Worm (Caenorhabditis elegans): ENCODE measurements around the gene C14C10.1.
A peak's percentile ranks its signal among the peaks of the same experiment; 100 is the strongest.

The C14C10.1 gene

DNA sequence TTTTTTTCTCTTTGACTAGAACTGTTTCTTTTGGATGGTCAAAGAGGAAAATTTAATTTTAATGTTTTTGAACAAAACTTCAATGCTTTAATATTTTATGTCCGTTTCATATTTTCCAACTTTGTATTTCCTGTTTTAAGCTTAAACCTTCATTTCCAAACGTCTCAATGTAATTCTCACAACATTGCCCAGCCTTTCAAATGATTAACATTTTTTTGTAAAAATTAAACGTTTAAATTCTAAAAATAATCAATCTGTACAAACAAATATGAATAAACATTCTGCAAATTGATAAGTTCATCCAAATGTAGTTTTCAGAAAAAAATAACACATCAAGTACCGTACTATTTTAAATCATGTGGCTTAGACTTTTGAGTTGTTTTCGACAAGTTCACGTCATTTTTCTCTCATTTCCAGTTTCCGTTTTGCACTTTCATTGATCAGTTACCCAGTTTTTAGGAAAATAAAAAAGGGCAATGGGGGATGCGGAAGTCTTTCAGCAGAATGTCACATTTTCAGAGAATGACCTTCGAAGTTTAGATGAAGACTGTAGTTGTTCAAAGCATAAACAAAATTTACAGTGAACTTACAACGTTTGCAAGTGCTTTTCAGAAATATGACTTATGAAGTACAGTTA, 45.3 kb upstream of the C14C10.1 start (continued):
- no peak for TF ChIP-seq jun-1 (tag; optimal IDR thresholded peaks at IDR 0.05)
- no peak for TF ChIP-seq lin-29 (GFP tag; IDR thresholded peaks at IDR 0.05)
- no peak for TF ChIP-seq unc-39 (tag; optimal IDR thresholded peaks at IDR 0.05)
- no peak for TF ChIP-seq dmd-6 (GFP tag; IDR thresholded peaks at IDR 0.05)
- TF ChIP-seq set-16 (GFP tag; IDR thresholded peaks at IDR 0.05), result no peak
- TF ChIP-seq php-3 (GFP tag; IDR thresholded peaks at IDR 0.05), result no peak
- TF ChIP-seq madf-5 (GFP tag; IDR thresholded peaks at IDR 0.05), result no peak
- TF ChIP-seq lsy-2 (tag; optimal IDR thresholded peaks at IDR 0.05), result peak in 1 of 2 experiments; percentile 50
- TF ChIP-seq nhr-28 (tag; optimal IDR thresholded peaks at IDR 0.05), result peak; percentile 17
- no peak for TF ChIP-seq mdt-29 (GFP tag; IDR thresholded peaks at IDR 0.05)
- TF ChIP-seq nhr-10 (tag; optimal IDR thresholded peaks at IDR 0.05), result peak; percentile 71
- TF ChIP-seq dpl-1 (GFP tag; optimal IDR thresholded peaks at IDR 0.05), result no peak
- TF ChIP-seq ceh-32 (tag; optimal IDR thresholded peaks at IDR 0.05; ENCODE audit: poor library complexity), result no peak
- TF ChIP-seq snpc-4 (tag; optimal IDR thresholded peaks at IDR 0.05), result no peak
- TF ChIP-seq nhr-102 (tag; optimal IDR thresholded peaks at IDR 0.05), result peak; percentile 4
- peak; percentile 47 for TF ChIP-seq mes-2 (tag; optimal IDR thresholded peaks at IDR 0.05; ENCODE audit: poor library complexity, severe bottlenecking)
- TF ChIP-seq nhr-77 (tag; optimal IDR thresholded peaks at IDR 0.05), result no peak
- TF ChIP-seq nhr-42 (GFP tag; IDR thresholded peaks at IDR 0.05), result no peak
- TF ChIP-seq spr-1 (tag; optimal IDR thresholded peaks at IDR 0.05), result no peak
- TF ChIP-seq nhr-25 (tag; optimal IDR thresholded peaks at IDR 0.05; ENCODE audit: borderline replicate concordance, insufficient read depth), result peak; percentile 8
- no peak for TF ChIP-seq ztf-11 (tag; optimal IDR thresholded peaks at IDR 0.05)
- no peak for TF ChIP-seq daf-12 (tag; optimal IDR thresholded peaks at IDR 0.05)
- TF ChIP-seq hif-1 (tag; optimal IDR thresholded peaks at IDR 0.05), result no peak
- no peak for TF ChIP-seq ceh-28 (tag; optimal IDR thresholded peaks at IDR 0.05)
- TF ChIP-seq R02D3.7 (tag; optimal IDR thresholded peaks at IDR 0.05), result no peak

DNA sequence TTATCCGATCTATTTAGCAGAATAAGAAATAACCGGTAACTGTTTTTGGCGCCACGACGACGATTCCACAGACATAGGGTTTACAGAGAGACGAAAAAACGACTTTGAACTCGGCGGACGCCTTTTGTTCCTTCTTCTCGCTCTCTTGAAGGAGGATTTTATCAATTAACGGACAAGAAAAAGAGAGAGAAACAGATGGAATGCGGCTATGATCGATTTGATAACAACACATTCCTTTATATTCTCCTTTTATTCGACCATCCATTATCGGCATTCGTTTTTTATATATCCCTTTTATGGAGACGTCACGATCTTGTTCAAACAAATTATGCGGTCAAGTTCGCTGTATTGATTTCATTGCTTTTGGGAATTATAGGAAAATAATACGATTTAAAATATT, 39.3 kb upstream of the C14C10.1 start:
- peak; percentile 11 for TF ChIP-seq mxl-3 (GFP tag; optimal IDR thresholded peaks at IDR 0.05)
- no peak for TF ChIP-seq madf-5 (GFP tag; IDR thresholded peaks at IDR 0.05)
- TF ChIP-seq zfp-3 (GFP tag; conservative IDR thresholded peaks at IDR 0.05), result peak; percentile 74; the same call in 1 of the 2 replicates
- peak; percentile 90 for TF ChIP-seq T26A8.4 (GFP tag; IDR thresholded peaks at IDR 0.05)
- peak; percentile 4 for TF ChIP-seq nhr-6 (tag; optimal IDR thresholded peaks at IDR 0.05)
- TF ChIP-seq nhr-25 (tag; optimal IDR thresholded peaks at IDR 0.05; ENCODE audit: borderline replicate concordance, insufficient read depth), result peak; percentile 34
- peak; percentile 87 for TF ChIP-seq ama-1 (optimal IDR thresholded peaks at IDR 0.05)
- TF ChIP-seq nhr-28 (tag; optimal IDR thresholded peaks at IDR 0.05), result peak; percentile 55
- no peak for TF ChIP-seq dmd-6 (GFP tag; IDR thresholded peaks at IDR 0.05)
- no peak for TF ChIP-seq nhr-42 (GFP tag; IDR thresholded peaks at IDR 0.05)
- peak; percentile 14 for TF ChIP-seq nhr-77 (tag; optimal IDR thresholded peaks at IDR 0.05)
- peak; percentile 46 for TF ChIP-seq hlh-11 (tag; optimal IDR thresholded peaks at IDR 0.05)
- TF ChIP-seq nhr-102 (tag; optimal IDR thresholded peaks at IDR 0.05), result peak; percentile 54
- TF ChIP-seq hif-1 (tag; optimal IDR thresholded peaks at IDR 0.05), result no peak
- peak; percentile 93 for TF ChIP-seq aha-1 (tag)
- peak in 1 of 2 experiments; percentile 51 for TF ChIP-seq mdl-1 (tag; optimal IDR thresholded peaks at IDR 0.05)
- no peak for TF ChIP-seq skn-1 (tag; optimal IDR thresholded peaks at IDR 0.05)
- TF ChIP-seq ces-1 (GFP tag; optimal IDR thresholded peaks at IDR 0.05), result no peak
- TF ChIP-seq mep-1 (tag; optimal IDR thresholded peaks at IDR 0.05), result peak; percentile 14

DNA sequence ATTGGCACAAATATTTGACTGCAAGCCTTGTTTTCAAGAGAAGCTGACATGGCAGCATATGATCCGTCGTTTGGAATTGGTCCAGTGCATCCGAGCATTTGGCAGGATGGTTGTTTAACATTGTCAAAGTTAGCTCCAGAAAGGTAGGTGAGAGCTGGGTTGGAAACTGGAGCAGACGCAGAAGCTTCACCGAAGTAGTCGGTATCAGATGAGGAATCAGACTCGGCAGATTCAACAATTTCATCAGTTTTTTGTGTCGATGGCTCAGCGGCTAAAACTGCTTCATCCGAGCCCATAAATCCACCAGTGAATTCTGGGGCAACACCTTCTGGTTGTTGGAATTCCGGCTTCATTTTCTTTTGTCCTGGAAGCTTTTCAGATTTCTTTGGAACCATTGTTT, 38.5 kb upstream of the C14C10.1 start:
- TF ChIP-seq lim-7 (GFP tag; IDR thresholded peaks at IDR 0.05), result 0 out of 2 replicates have a peak, but pooled peaks have one; percentile 20
- TF ChIP-seq aha-1 (tag), result peak; percentile 68
- no peak for TF ChIP-seq hlh-11 (tag; optimal IDR thresholded peaks at IDR 0.05)
- TF ChIP-seq nhr-6 (tag; optimal IDR thresholded peaks at IDR 0.05), result peak; percentile 29
- no peak for TF ChIP-seq nhr-11 (tag; optimal IDR thresholded peaks at IDR 0.05)
- 0 out of 2 replicates have a peak, but pooled peaks have one; percentile 26 for TF ChIP-seq egl-43 (GFP tag; IDR thresholded peaks at IDR 0.05)
- TF ChIP-seq dmd-8 (GFP tag; IDR thresholded peaks at IDR 0.05), result no peak
- no peak for TF ChIP-seq tra-1 (GFP tag; IDR thresholded peaks at IDR 0.05)
- peak; percentile 18 for TF ChIP-seq spr-3 (GFP tag; optimal IDR thresholded peaks at IDR 0.05)
- peak; percentile 71 for TF ChIP-seq ama-1 (optimal IDR thresholded peaks at IDR 0.05)
- peak in 1 of 2 experiments; percentile 39 for TF ChIP-seq unc-62 (GFP tag; optimal IDR thresholded peaks at IDR 0.05 in 1 of 2)
- no peak for TF ChIP-seq unc-62 (tag; optimal IDR thresholded peaks at IDR 0.05)

Data from whole organism, L4 larva.